Fruit fly (Drosophila melanogaster) S2 (cell line): ENCODE data around the gene Bap60.

Experiments used
- CG8478 ChIP-seq: fragments of >200 bp; optimal IDR thresholded peaks from 2 replicates; lab custom pipeline; 2018
- CTCF ChIP-seq, 2 experiments: fragments of >200 bp; optimal IDR thresholded peaks; 2 replicates each; lab custom pipeline; 2018

DNA sequence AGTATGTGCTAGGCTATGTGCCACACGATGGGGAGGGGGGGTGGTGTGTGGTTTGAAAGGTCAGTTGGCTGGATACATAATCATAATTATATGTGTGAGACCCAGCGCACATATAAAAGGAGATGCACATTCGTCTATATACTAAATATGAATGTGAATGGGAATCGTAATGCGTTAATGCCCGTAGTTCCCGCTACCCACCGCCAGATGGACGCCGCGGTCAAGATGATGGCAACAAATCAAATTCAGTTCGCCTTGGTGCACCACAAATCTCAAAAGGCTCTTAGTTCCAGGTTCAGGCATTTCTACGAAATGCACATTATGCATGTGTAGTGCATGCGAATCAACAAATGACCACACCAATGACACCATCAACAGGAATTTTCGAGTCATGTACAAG, 45.4 kb upstream of the Bap60 start:
- no peak for TF ChIP-seq CG8478
- TF ChIP-seq CTCF (optimal IDR thresholded peaks at IDR 0.05; lab: Kevin White, UChicago): peak; percentile 75 to 84
